Fruit fly (Drosophila melanogaster) whole organism, embryonic: ENCODE measurements around the gene opa.
A peak's percentile ranks its signal among the peaks of the same experiment; 100 is the strongest.

Experiments
- Asciz ChIP-seq: fragments of 200-800 bp; sonication (Bioruptor generic); optimal IDR thresholded peaks from 2 replicates; lab custom pipeline; 2017; ENCODE audit warnings: missing biosample characterization, mild to moderate bottlenecking, missing genetic modification characterization, missing genetic modification reagents
- Atf3 ChIP-seq: fragments of 200-800 bp; sonication (Bioruptor generic); optimal IDR thresholded peaks from 3 replicates; lab custom pipeline; 2016; ENCODE audit warnings: missing biosample characterization, missing genetic modification characterization
- B-H2 ChIP-seq: fragments of 200-800 bp; sonication (Bioruptor generic); optimal IDR thresholded peaks from 2 replicates; lab custom pipeline; 2018; ENCODE audit warnings: missing biosample characterization, mild to moderate bottlenecking, missing genetic modification characterization
- Bdp1 ChIP-seq: fragments of 200-800 bp; sonication (Bioruptor generic); optimal IDR thresholded peaks from 3 replicates; lab custom pipeline; 2016; ENCODE audit warnings: missing biosample characterization, missing genetic modification characterization
- CG10147 ChIP-seq: fragments of 200-800 bp; sonication (Bioruptor generic); optimal IDR thresholded peaks from 2 replicates; lab custom pipeline; 2019; ENCODE audit warnings: missing biosample characterization, mild to moderate bottlenecking, missing genetic modification characterization, moderate library complexity
- CG10209 ChIP-seq: fragments of 200-800 bp; sonication (Bioruptor generic); optimal IDR thresholded peaks from 3 replicates; lab custom pipeline; 2017; ENCODE audit warnings: missing biosample characterization, mild to moderate bottlenecking, missing genetic modification characterization, missing genetic modification reagents
- CG11456 ChIP-seq: fragments of 200-800 bp; sonication (Bioruptor generic); IDR thresholded peaks from 3 replicates; pipeline ENCODE4 v1.3.6; 2022; ENCODE audit warnings: missing biosample characterization, missing genetic modification characterization
- CG12942 ChIP-seq: fragments of 200-800 bp; sonication (Bioruptor generic); optimal IDR thresholded peaks from 3 replicates; lab custom pipeline; 2016; ENCODE audit warnings: missing biosample characterization, missing genetic modification characterization
- CG14441 ChIP-seq: fragments of 200-800 bp; sonication (Bioruptor generic); IDR thresholded peaks from 2 replicates; pipeline ENCODE4 v1.3.6; 2022; ENCODE audit warnings: missing biosample characterization, missing genetic modification characterization
- CG14710 ChIP-seq: fragments of 200-800 bp; sonication (Bioruptor generic); optimal IDR thresholded peaks from 3 replicates; lab custom pipeline; 2019; ENCODE audit warnings: missing biosample characterization, mild to moderate bottlenecking, missing genetic modification characterization, moderate library complexity
- CG16813 ChIP-seq: fragments of 200-800 bp; sonication (Bioruptor generic); IDR thresholded peaks from 3 replicates; pipeline ENCODE4 v1.3.6; 2022; ENCODE audit warnings: missing biosample characterization, missing genetic modification characterization; ENCODE audit not compliant: partially characterized antibody
- CG18619 ChIP-seq: fragments of 200-800 bp; sonication (Bioruptor generic); optimal IDR thresholded peaks from 3 replicates; lab custom pipeline; 2017; ENCODE audit warnings: missing biosample characterization, mild to moderate bottlenecking, missing genetic modification characterization
- CG2202 ChIP-seq: fragments of 200-800 bp; sonication (Bioruptor generic); optimal IDR thresholded peaks from 2 replicates; lab custom pipeline; 2018; ENCODE audit warnings: missing biosample characterization, mild to moderate bottlenecking, missing genetic modification characterization
- CG2712 ChIP-seq: fragments of 200-800 bp; optimal IDR thresholded peaks from 3 replicates; lab custom pipeline; 2019; ENCODE audit warnings: missing biosample characterization, mild to moderate bottlenecking, missing genetic modification characterization, moderate library complexity
- CG2889 ChIP-seq: fragments of 200-800 bp; sonication (Bioruptor generic); IDR thresholded peaks from 3 replicates; pipeline ENCODE4 v1.3.6; 2022; ENCODE audit warnings: missing biosample characterization, missing genetic modification characterization
- CG30403 ChIP-seq: fragments of 200-800 bp; sonication (Bioruptor generic); optimal IDR thresholded peaks from 3 replicates; lab custom pipeline; 2016; ENCODE audit warnings: missing biosample characterization, missing genetic modification characterization
- CG33213 ChIP-seq: fragments of 200-800 bp; sonication (Bioruptor generic); optimal IDR thresholded peaks from 3 replicates; lab custom pipeline; 2016; ENCODE audit warnings: missing biosample characterization, missing genetic modification characterization
- CG7372 ChIP-seq: fragments of 200-800 bp; sonication (Bioruptor generic); IDR thresholded peaks from 2 replicates; pipeline ENCODE4 v1.3.6; 2022; ENCODE audit warnings: missing biosample characterization, missing genetic modification characterization
- CG7556 ChIP-seq: fragments of 200-800 bp; sonication (Bioruptor generic); optimal IDR thresholded peaks from 2 replicates; lab custom pipeline; 2017; ENCODE audit warnings: missing biosample characterization, mild to moderate bottlenecking, missing genetic modification characterization
- CG8290 ChIP-seq, 3 experiments: fragments of 200-800 bp; sonication (Bioruptor generic); optimal IDR thresholded peaks; 2 replicates each; lab custom pipeline; 2016 to 2019; ENCODE audit warnings: missing biosample characterization in 3 of 3, missing genetic modification characterization in 3 of 3, mild to moderate bottlenecking in 2 of 3, moderate library complexity in 1 of 3
- CG9437 ChIP-seq: fragments of 200-800 bp; sonication (Bioruptor generic); optimal IDR thresholded peaks from 2 replicates; lab custom pipeline; 2018; ENCODE audit warnings: missing biosample characterization, mild to moderate bottlenecking, missing genetic modification characterization
- Dek ChIP-seq: fragments of 200-800 bp; sonication (Bioruptor generic); optimal IDR thresholded peaks from 3 replicates; lab custom pipeline; 2019; ENCODE audit warnings: missing biosample characterization, mild to moderate bottlenecking, missing genetic modification characterization, moderate library complexity
- E2f2 ChIP-seq: fragments of 200-800 bp; sonication (Bioruptor generic); IDR thresholded peaks from 2 replicates; pipeline ENCODE4 v1.3.6; 2022; ENCODE audit warnings: missing biosample characterization, missing genetic modification characterization
- Fer2 ChIP-seq: fragments of 200-800 bp; sonication (Bioruptor generic); optimal IDR thresholded peaks from 2 replicates; lab custom pipeline; 2018; ENCODE audit warnings: missing biosample characterization, mild to moderate bottlenecking, missing genetic modification characterization, moderate library complexity
- Nf-YB ChIP-seq: fragments of 200-800 bp; sonication (Bioruptor generic); optimal IDR thresholded peaks from 3 replicates; lab custom pipeline; 2019; ENCODE audit warnings: missing biosample characterization, mild to moderate bottlenecking, missing genetic modification characterization, moderate library complexity
- Poxn ChIP-seq: fragments of 200-800 bp; sonication (Bioruptor generic); IDR thresholded peaks from 2 replicates; pipeline ENCODE4 v1.3.6; 2022; ENCODE audit warnings: missing biosample characterization, missing genetic modification characterization
- Sox102F ChIP-seq: fragments of 200-800 bp; sonication (Bioruptor generic); optimal IDR thresholded peaks from 2 replicates; lab custom pipeline; 2018; ENCODE audit warnings: missing biosample characterization, mild to moderate bottlenecking, missing genetic modification characterization, moderate library complexity
- Xrp1 ChIP-seq: fragments of 200-800 bp; sonication (Bioruptor generic); IDR thresholded peaks from 2 replicates; pipeline ENCODE4 v1.3.6; 2022; ENCODE audit warnings: missing biosample characterization, missing genetic modification characterization
- ase ChIP-seq: fragments of 200-800 bp; sonication (Bioruptor generic); IDR thresholded peaks from 3 replicates; pipeline ENCODE4 v1.3.6; 2022; ENCODE audit warnings: missing biosample characterization, missing genetic modification characterization
- cas ChIP-seq: fragments of 200-800 bp; sonication (Bioruptor generic); IDR thresholded peaks from 2 replicates; pipeline ENCODE4 v1.3.6; 2022; ENCODE audit warnings: missing biosample characterization, missing genetic modification characterization
- dati ChIP-seq: fragments of 200-800 bp; sonication (Bioruptor generic); IDR thresholded peaks from 2 replicates; pipeline ENCODE4 v1.3.6; 2022; ENCODE audit warnings: missing biosample characterization, missing genetic modification characterization
- ewg ChIP-seq: fragments of 200-800 bp; sonication (Bioruptor generic); optimal IDR thresholded peaks from 3 replicates; lab custom pipeline; 2017; ENCODE audit warnings: mild to moderate bottlenecking, missing biosample characterization, missing genetic modification reagents, missing genetic modification characterization
- fd102C ChIP-seq: fragments of 200-800 bp; sonication (Bioruptor generic); optimal IDR thresholded peaks from 2 replicates; lab custom pipeline; 2018; ENCODE audit warnings: missing biosample characterization, mild to moderate bottlenecking, missing genetic modification characterization, moderate library complexity
- gcm2 ChIP-seq: fragments of 200-800 bp; sonication (Bioruptor generic); optimal IDR thresholded peaks from 2 replicates; lab custom pipeline; 2016; ENCODE audit warnings: missing biosample characterization, missing genetic modification characterization
- grn ChIP-seq: fragments of 200-800 bp; sonication (Bioruptor generic); optimal IDR thresholded peaks from 3 replicates; lab custom pipeline; 2017; ENCODE audit warnings: missing biosample characterization, missing genetic modification characterization
- h ChIP-seq: fragments of >200 bp; optimal IDR thresholded peaks from 2 replicates; lab custom pipeline; 2017
- kay ChIP-seq: fragments of 200-800 bp; sonication (Bioruptor generic); optimal IDR thresholded peaks from 2 replicates; lab custom pipeline; 2016; ENCODE audit warnings: missing biosample characterization, missing genetic modification characterization
- lola ChIP-seq, 3 experiments: fragments of >200 bp in 2 of 3; fragments of 200-800 bp in 1 of 3; sonication (Bioruptor generic) in 1 of 3; optimal IDR thresholded peaks; 2 replicates each; lab custom pipeline; 2017 to 2019; ENCODE audit warnings: missing biosample characterization in 3 of 3, missing genetic modification characterization in 3 of 3, mild to moderate bottlenecking in 1 of 3, moderate library complexity in 1 of 3
- nmo ChIP-seq: fragments of 200-800 bp; sonication (Bioruptor generic); optimal IDR thresholded peaks from 2 replicates; lab custom pipeline; 2018; ENCODE audit warnings: missing biosample characterization, mild to moderate bottlenecking, missing genetic modification characterization, moderate library complexity
- p53 ChIP-seq: fragments of 200-800 bp; sonication (Bioruptor generic); optimal IDR thresholded peaks from 2 replicates; lab custom pipeline; 2016; ENCODE audit warnings: missing biosample characterization, missing genetic modification characterization
- pan ChIP-seq, 4 experiments: fragments of >200 bp in 3 of 4; fragments of 200-800 bp in 1 of 4; sonication (Bioruptor generic) in 1 of 4; optimal IDR thresholded peaks in 3 of 4; IDR thresholded peaks in 1 of 4; 2 replicates each; pipeline versions ENCODE4 v1.3.6 to Lab custom; 2017 to 2022; ENCODE audit warnings: missing biosample characterization in 2 of 4, missing genetic modification characterization in 2 of 4, mixed read lengths in 1 of 4
- pum ChIP-seq: fragments of 200-800 bp; sonication (Bioruptor generic); optimal IDR thresholded peaks from 2 replicates; lab custom pipeline; 2016; ENCODE audit warnings: missing biosample characterization, missing genetic modification characterization
- shn ChIP-seq: fragments of 200-800 bp; sonication (Bioruptor generic); optimal IDR thresholded peaks from 3 replicates; lab custom pipeline; 2016; ENCODE audit warnings: missing biosample characterization, missing genetic modification characterization
- stwl ChIP-seq: fragments of 200-800 bp; sonication (Bioruptor generic); optimal IDR thresholded peaks from 3 replicates; lab custom pipeline; 2018; ENCODE audit warnings: missing biosample characterization, mild to moderate bottlenecking, missing genetic modification characterization, moderate library complexity
- tll ChIP-seq, 2 experiments: fragments of 200-800 bp in 1 of 2; fragments of >200 bp in 1 of 2; sonication (Bioruptor generic) in 1 of 2; optimal IDR thresholded peaks; 2 replicates each; lab custom pipeline; 2017 to 2019; ENCODE audit warnings: missing biosample characterization in 2 of 2, missing genetic modification characterization in 2 of 2, mild to moderate bottlenecking in 1 of 2, moderate library complexity in 1 of 2
- tx ChIP-seq: fragments of 200-800 bp; sonication (Bioruptor generic); optimal IDR thresholded peaks from 2 replicates; lab custom pipeline; 2016; ENCODE audit warnings: missing biosample characterization, missing genetic modification characterization
- wor ChIP-seq: fragments of 200-800 bp; sonication (Bioruptor generic); IDR thresholded peaks from 2 replicates; pipeline ENCODE4 v1.3.6; 2022; ENCODE audit warnings: missing biosample characterization, missing genetic modification characterization
- z ChIP-seq: fragments of 200-800 bp; sonication (Bioruptor generic); IDR thresholded peaks from 3 replicates; pipeline ENCODE4 v1.3.6; 2022; ENCODE audit warnings: missing biosample characterization, missing genetic modification characterization
- zen2 ChIP-seq: fragments of 200-800 bp; sonication (Bioruptor generic); IDR thresholded peaks from 3 replicates; pipeline ENCODE4 v1.3.6; 2022; ENCODE audit warnings: missing biosample characterization, missing genetic modification characterization; ENCODE audit not compliant: partially characterized antibody

The opa gene

dm6 chr3R:4813172-4813716, 39.4 kb upstream of the opa start (continued):
- TF ChIP-seq h (lab: Kevin White, UChicago) (no peak), CG33213 (GFP tag; lab: Kevin White, UChicago) (peak; percentile 43), CG9437 (GFP tag; lab: Kevin White, UChicago) (no peak), ewg (GFP tag; lab: Kevin White, UChicago) (peak; percentile 25), tll (GFP tag; optimal IDR thresholded peaks at IDR 0.05; lab: Kevin White, UChicago) (peak in 1 of 2 experiments; percentile 64), CG14441 (GFP tag; lab: Robert Waterston, UW) (peak; percentile 37; the same call in 1 of the 2 replicates), Xrp1 (GFP tag; lab: Robert Waterston, UW) (peak; percentile 80), Asciz (GFP tag; lab: Kevin White, UChicago) (peak; percentile 87), CG12942 (GFP tag; lab: Kevin White, UChicago) (peak; percentile 26), dati (GFP tag; lab: Robert Waterston, UW) (no peak), CG7556 (GFP tag; lab: Kevin White, UChicago) (peak; percentile 49), B-H2 (GFP tag; lab: Kevin White, UChicago) (peak; percentile 48), CG10209 (GFP tag; lab: Kevin White, UChicago) (peak; percentile 73), ase (0 out of 3 replicates have a peak, but pooled peaks have one; percentile 29), pum (no peak), cas (GFP tag; lab: Robert Waterston, UW) (peak; percentile 43; the same call in 1 of the 2 replicates), lola (GFP tag; optimal IDR thresholded peaks at IDR 0.05; lab: Kevin White, UChicago) (peak in 1 of 3 experiments; percentile 75), CG14710 (tag; lab: Kevin White, UChicago) (peak; percentile 86), gcm2 (no peak), CG11456 (peak; percentile 82), wor (GFP tag; lab: Robert Waterston, UW) (no peak), stwl (peak; percentile 39), CG7372 (peak; percentile 59), CG2202 (tag; lab: Kevin White, UChicago) (peak; percentile 86), Atf3 (GFP tag; lab: Kevin White, UChicago) (no peak), Fer2 (tag; lab: Kevin White, UChicago) (no peak), CG30403 (GFP tag; lab: Kevin White, UChicago) (peak; percentile 34), CG16813 (peak; percentile 79), p53 (GFP tag; lab: Kevin White, UChicago) (no peak), CG2712 (peak; percentile 71), CG10147 (peak; percentile 65), z (GFP tag; lab: Robert Waterston, UW) (no peak), Dek (tag; lab: Kevin White, UChicago) (no peak), zen2 (GFP tag; lab: Robert Waterston, UW) (no peak), nmo (GFP tag; lab: Kevin White, UChicago) (peak; percentile 62), kay (GFP tag; lab: Kevin White, UChicago) (peak; percentile 71), CG18619 (GFP tag; lab: Kevin White, UChicago) (peak; percentile 60), tx (GFP tag; lab: Kevin White, UChicago) (no peak), Nf-YB (GFP tag; lab: Kevin White, UChicago) (peak; percentile 68), grn (GFP tag; lab: Kevin White, UChicago) (peak; percentile 51), fd102C (GFP tag; lab: Kevin White, UChicago) (no peak), pan (optimal IDR thresholded peaks at IDR 0.05; lab: Kevin White, UChicago) (no peak), pan (GFP tag; optimal IDR thresholded peaks at IDR 0.05 in 1 of 2, IDR thresholded peaks at IDR 0.05 in 1 of 2) (peak in 1 of 2 experiments; percentile 54), E2f2 (GFP tag; lab: Robert Waterston, UW) (peak; percentile 42), CG8290 (GFP tag; optimal IDR thresholded peaks at IDR 0.05; lab: Kevin White, UChicago) (peak; percentile 56), CG8290 (tag; optimal IDR thresholded peaks at IDR 0.05; lab: Kevin White, UChicago) (peak; percentile 70 to 89), Poxn (GFP tag; lab: Robert Waterston, UW) (no peak), shn (peak; percentile 13), Bdp1 (GFP tag; lab: Kevin White, UChicago) (peak; percentile 29), CG2889 (GFP tag; lab: Robert Waterston, UW) (0 out of 3 replicates have a peak, but pooled peaks have one; percentile 22), Sox102F (GFP tag; lab: Kevin White, UChicago) (no peak)
